Worm (Caenorhabditis elegans): ENCODE data around the gene T25E12.16.

T25E12.16 gene

DNA sequence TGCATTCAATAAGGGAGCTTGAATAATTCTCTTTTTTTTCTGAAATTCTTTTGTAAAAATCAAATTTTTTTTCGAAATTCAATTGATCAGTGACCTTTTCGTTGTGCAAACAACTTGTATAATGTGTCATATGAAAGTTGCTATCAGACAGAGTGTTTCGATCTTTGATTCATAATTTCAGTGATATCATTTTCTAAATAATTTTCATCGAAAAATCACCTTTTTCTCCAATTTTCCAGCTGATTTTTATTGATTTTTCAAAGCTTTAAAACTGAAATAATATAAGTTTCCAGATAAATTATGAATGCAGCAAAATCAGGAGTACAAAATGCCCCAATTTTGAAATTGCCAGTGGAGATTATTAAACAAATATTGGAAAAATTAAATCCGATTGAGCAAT is 5.2 kb downstream of the T25E12.16 start, which contains the start of gene fbxa-127:
fbxa-127 (plus strand) TSS at position 301 of the 400 bp plus-strand sequence.
- TF ChIP-seq cog-1 (tag; optimal IDR thresholded peaks at IDR 0.05), result no peak
- no peak for TF ChIP-seq tab-1 (GFP tag; IDR thresholded peaks at IDR 0.05)
- no peak for TF ChIP-seq T22C8.4 (GFP tag; IDR thresholded peaks at IDR 0.05)
- no peak for TF ChIP-seq ztf-29 (GFP tag; IDR thresholded peaks at IDR 0.05)
- TF ChIP-seq flt-1 (GFP tag; IDR thresholded peaks at IDR 0.05), result no peak

ce11 chrV:16726915-16727314 is 6.7 kb downstream of the T25E12.16 start, which contains the start of gene T25E12.14:
Gene T25E12.14 (plus strand): TSS chrV:16727215.
- TF ChIP-seq klf-2 (GFP tag; conservative IDR thresholded peaks at IDR 0.05) (no peak), T22C8.4 (GFP tag; IDR thresholded peaks at IDR 0.05) (no peak), cog-1 (tag; optimal IDR thresholded peaks at IDR 0.05) (no peak), flt-1 (GFP tag; IDR thresholded peaks at IDR 0.05) (no peak), ztf-23 (GFP tag; IDR thresholded peaks at IDR 0.05) (no peak), tab-1 (GFP tag; IDR thresholded peaks at IDR 0.05) (no peak), ref-1 (GFP tag; conservative IDR thresholded peaks at IDR 0.05) (no peak), ztf-29 (GFP tag; IDR thresholded peaks at IDR 0.05) (no peak), med-1 (GFP tag; optimal IDR thresholded peaks at IDR 0.05; ENCODE audit: insufficient read depth) (no peak)

DNA sequence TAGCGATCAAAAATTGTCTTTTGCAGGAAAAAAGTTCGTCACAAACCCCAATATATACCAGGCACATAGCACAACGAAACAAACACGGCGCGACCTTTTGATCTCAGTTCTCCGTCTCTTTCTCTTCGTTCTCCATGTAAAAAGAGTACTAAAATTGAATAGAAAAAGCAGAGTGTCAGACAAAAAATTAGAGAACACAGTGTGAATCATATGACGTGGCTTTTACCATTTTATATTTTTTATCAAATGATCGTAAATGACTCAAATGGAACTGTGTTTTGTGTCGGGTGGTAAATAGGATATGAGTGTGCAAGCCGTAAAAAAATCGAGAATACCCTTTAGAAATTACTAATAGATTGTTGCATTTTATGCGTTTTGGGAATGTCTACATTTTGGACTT is 7.6 kb downstream of the T25E12.16 start:
- no peak for TF ChIP-seq klf-2 (GFP tag; conservative IDR thresholded peaks at IDR 0.05)
- no peak for TF ChIP-seq med-1 (GFP tag; optimal IDR thresholded peaks at IDR 0.05; ENCODE audit: insufficient read depth)
- TF ChIP-seq ref-1 (GFP tag; conservative IDR thresholded peaks at IDR 0.05), result no peak
- TF ChIP-seq cog-1 (tag; optimal IDR thresholded peaks at IDR 0.05), result no peak
- no peak for TF ChIP-seq ztf-29 (GFP tag; IDR thresholded peaks at IDR 0.05)
- TF ChIP-seq ztf-23 (GFP tag; IDR thresholded peaks at IDR 0.05), result no peak
- no peak for TF ChIP-seq tab-1 (GFP tag; IDR thresholded peaks at IDR 0.05)
- no peak for TF ChIP-seq flt-1 (GFP tag; IDR thresholded peaks at IDR 0.05)
- TF ChIP-seq T22C8.4 (GFP tag; IDR thresholded peaks at IDR 0.05), result no peak

DNA sequence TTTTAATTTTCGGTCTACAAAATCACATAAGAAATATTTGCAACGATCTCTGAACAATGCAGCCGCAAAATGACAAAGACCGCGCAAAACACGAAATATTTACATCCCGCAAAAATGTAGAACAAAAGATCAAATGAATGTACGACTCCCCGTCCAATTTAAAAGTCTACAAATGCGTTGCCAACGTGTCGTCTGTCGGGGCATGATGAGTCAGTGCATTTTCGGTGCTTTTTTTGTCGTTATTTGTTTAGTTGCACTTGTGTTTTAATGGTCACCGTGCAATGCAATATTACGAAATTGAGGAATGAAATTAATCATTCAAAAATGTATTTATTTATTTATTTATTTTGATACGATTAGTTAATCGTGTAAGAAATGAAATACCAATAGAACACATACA is 9.0 kb downstream of the T25E12.16 start:
- TF ChIP-seq cog-1 (tag; optimal IDR thresholded peaks at IDR 0.05) (no peak), ref-1 (GFP tag; conservative IDR thresholded peaks at IDR 0.05) (no peak), tab-1 (GFP tag; IDR thresholded peaks at IDR 0.05) (no peak), ztf-29 (GFP tag; IDR thresholded peaks at IDR 0.05) (no peak), klf-2 (GFP tag; conservative IDR thresholded peaks at IDR 0.05) (no peak)

DNA sequence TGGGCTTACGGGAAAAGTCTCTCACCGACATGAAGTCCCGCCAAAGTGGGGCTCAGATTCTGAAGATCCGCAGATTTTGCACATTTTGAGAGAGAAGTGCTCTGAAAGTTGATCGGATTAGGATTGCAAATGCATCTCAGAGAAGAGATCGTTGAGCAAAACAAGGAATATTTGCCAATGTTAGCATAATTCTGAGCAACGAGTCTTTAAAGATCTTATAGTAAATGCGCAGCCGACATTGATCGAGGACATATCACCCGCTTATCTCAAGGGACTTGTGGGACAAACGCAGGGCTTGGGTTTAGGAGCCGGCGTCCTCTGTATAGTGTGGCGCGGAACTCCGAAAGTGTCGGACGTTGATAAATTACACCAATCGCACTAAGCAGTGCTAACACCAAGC is 9.8 kb downstream of the T25E12.16 start, which contains the start of gene nhr-112:
nhr-112 (minus strand) TSS at position 101 of the 400 bp plus-strand sequence.
- TF ChIP-seq cog-1 (tag; optimal IDR thresholded peaks at IDR 0.05), result no peak
- no peak for TF ChIP-seq klf-2 (GFP tag; conservative IDR thresholded peaks at IDR 0.05)
- TF ChIP-seq tab-1 (GFP tag; IDR thresholded peaks at IDR 0.05), result no peak
- TF ChIP-seq T22C8.4 (GFP tag; IDR thresholded peaks at IDR 0.05), result no peak
- TF ChIP-seq ztf-23 (GFP tag; IDR thresholded peaks at IDR 0.05), result no peak
- TF ChIP-seq med-1 (GFP tag; optimal IDR thresholded peaks at IDR 0.05; ENCODE audit: insufficient read depth), result no peak
- TF ChIP-seq ztf-29 (GFP tag; IDR thresholded peaks at IDR 0.05), result no peak
- TF ChIP-seq ref-1 (GFP tag; conservative IDR thresholded peaks at IDR 0.05), result no peak

ce11 chrV:16716574-16716973 is 17.0 kb downstream of the T25E12.16 start, which contains the start of gene srh-137:
Gene srh-137 (minus strand): TSS chrV:16716674.
- TF ChIP-seq cog-1 (tag; optimal IDR thresholded peaks at IDR 0.05) (no peak), flt-1 (GFP tag; IDR thresholded peaks at IDR 0.05) (no peak), ref-1 (GFP tag; conservative IDR thresholded peaks at IDR 0.05) (no peak), T22C8.4 (GFP tag; IDR thresholded peaks at IDR 0.05) (no peak), med-1 (GFP tag; optimal IDR thresholded peaks at IDR 0.05; ENCODE audit: insufficient read depth) (no peak), tab-1 (GFP tag; IDR thresholded peaks at IDR 0.05) (no peak), ztf-23 (GFP tag; IDR thresholded peaks at IDR 0.05) (no peak), klf-2 (GFP tag; conservative IDR thresholded peaks at IDR 0.05) (no peak), ztf-29 (GFP tag; IDR thresholded peaks at IDR 0.05) (no peak)

DNA sequence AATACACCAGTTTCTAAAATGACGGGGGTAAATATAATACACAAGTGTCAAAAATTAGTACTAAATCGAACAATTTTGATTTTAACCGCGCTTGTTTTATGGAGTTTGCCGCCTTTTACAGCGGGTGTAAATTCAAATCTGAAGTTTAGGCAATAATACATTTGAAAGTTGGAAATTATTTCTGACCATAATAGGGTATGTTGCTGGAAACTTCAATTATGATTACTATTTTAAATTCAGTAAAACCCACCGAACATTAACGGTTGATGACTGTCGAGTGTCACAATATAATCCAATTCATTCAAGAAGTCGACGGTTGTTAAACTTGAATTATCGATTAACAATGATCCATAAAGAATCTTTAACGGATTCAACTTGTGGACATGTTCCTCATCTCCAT is 19.8 kb downstream of the T25E12.16 start:
- no peak for TF ChIP-seq cog-1 (tag; optimal IDR thresholded peaks at IDR 0.05)
- TF ChIP-seq ztf-23 (GFP tag; IDR thresholded peaks at IDR 0.05), result no peak
- TF ChIP-seq klf-2 (GFP tag; conservative IDR thresholded peaks at IDR 0.05), result no peak
- no peak for TF ChIP-seq flt-1 (GFP tag; IDR thresholded peaks at IDR 0.05)
- no peak for TF ChIP-seq tab-1 (GFP tag; IDR thresholded peaks at IDR 0.05)
- no peak for TF ChIP-seq med-1 (GFP tag; optimal IDR thresholded peaks at IDR 0.05; ENCODE audit: insufficient read depth)

- no peak for TF ChIP-seq ref-1 (GFP tag; conservative IDR thresholded peaks at IDR 0.05)
- TF ChIP-seq cog-1 (tag; optimal IDR thresholded peaks at IDR 0.05), result no peak
- TF ChIP-seq med-1 (GFP tag; optimal IDR thresholded peaks at IDR 0.05; ENCODE audit: insufficient read depth), result no peak
- no peak for TF ChIP-seq klf-2 (GFP tag; conservative IDR thresholded peaks at IDR 0.05)
- no peak for TF ChIP-seq tab-1 (GFP tag; IDR thresholded peaks at IDR 0.05)
- TF ChIP-seq ztf-29 (GFP tag; IDR thresholded peaks at IDR 0.05), result no peak
- no peak for TF ChIP-seq ztf-23 (GFP tag; IDR thresholded peaks at IDR 0.05)
- TF ChIP-seq flt-1 (GFP tag; IDR thresholded peaks at IDR 0.05), result no peak
These were observed 27.0 kb downstream of the T25E12.16 start, which contains the start of gene clec-9 for ce11 chrV:16706549-16706948. Gene clec-9 (minus strand): TSS chrV:16706649.

- no peak for TF ChIP-seq cog-1 (tag; optimal IDR thresholded peaks at IDR 0.05)
- TF ChIP-seq ztf-23 (GFP tag; IDR thresholded peaks at IDR 0.05), result peak; percentile 67
- no peak for TF ChIP-seq klf-2 (GFP tag; conservative IDR thresholded peaks at IDR 0.05)
- TF ChIP-seq tab-1 (GFP tag; IDR thresholded peaks at IDR 0.05), result no peak
- TF ChIP-seq flt-1 (GFP tag; IDR thresholded peaks at IDR 0.05), result peak; percentile 73; the same call in 1 of the 2 replicates
- no peak for TF ChIP-seq T22C8.4 (GFP tag; IDR thresholded peaks at IDR 0.05)
- no peak for TF ChIP-seq ztf-29 (GFP tag; IDR thresholded peaks at IDR 0.05)
- no peak for TF ChIP-seq ref-1 (GFP tag; conservative IDR thresholded peaks at IDR 0.05)
- TF ChIP-seq med-1 (GFP tag; optimal IDR thresholded peaks at IDR 0.05; ENCODE audit: insufficient read depth), result no peak
These were observed 33.8 kb downstream of the T25E12.16 start, which contains the start of gene Y70C5C.1 for ce11 chrV:16699752-16700259. Gene Y70C5C.1 (plus strand): TSS chrV:16700209.

ce11 chrV:16697178-16697577 is 36.4 kb downstream of the T25E12.16 start, which contains the start of gene srw-41:
Gene srw-41 (plus strand): TSS chrV:16697478.
- TF ChIP-seq flt-1 (GFP tag; IDR thresholded peaks at IDR 0.05) (no peak), ref-1 (GFP tag; conservative IDR thresholded peaks at IDR 0.05) (no peak), cog-1 (tag; optimal IDR thresholded peaks at IDR 0.05) (no peak), ztf-29 (GFP tag; IDR thresholded peaks at IDR 0.05) (no peak), klf-2 (GFP tag; conservative IDR thresholded peaks at IDR 0.05) (no peak), T22C8.4 (GFP tag; IDR thresholded peaks at IDR 0.05) (no peak), med-1 (GFP tag; optimal IDR thresholded peaks at IDR 0.05; ENCODE audit: insufficient read depth) (no peak), tab-1 (GFP tag; IDR thresholded peaks at IDR 0.05) (no peak), ztf-23 (GFP tag; IDR thresholded peaks at IDR 0.05) (no peak)
